Worm (Caenorhabditis elegans): ENCODE measurements around the gene ints-5.

Gene ints-5

DNA sequence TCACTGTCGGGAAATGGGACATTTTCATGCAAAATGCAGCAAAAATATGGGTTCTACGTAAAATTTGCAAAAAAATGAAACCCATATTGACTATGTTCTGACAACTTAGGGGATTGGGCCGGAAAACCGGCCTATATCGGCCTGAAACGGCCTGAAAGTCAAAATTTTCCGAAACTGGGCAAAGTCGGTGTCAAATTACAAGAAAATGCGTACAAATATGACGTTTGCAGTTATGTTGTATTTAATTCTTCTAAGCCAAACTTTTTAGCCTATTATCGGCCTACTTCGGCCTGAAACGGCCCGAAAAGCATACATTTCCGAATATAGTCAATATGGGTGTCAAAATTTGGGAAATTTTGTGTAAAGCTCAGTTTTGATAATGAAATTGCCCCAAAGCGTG is 21.9 kb upstream of the ints-5 start:
- TF ChIP-seq lin-11 (tag; optimal IDR thresholded peaks at IDR 0.05): no peak
- no peak for TF ChIP-seq dmd-4 (tag; optimal IDR thresholded peaks at IDR 0.05; ENCODE audit: borderline replicate concordance)
- no peak for TF ChIP-seq che-1 (tag; optimal IDR thresholded peaks at IDR 0.05)
- no peak for TF ChIP-seq pag-3 (tag; optimal IDR thresholded peaks at IDR 0.05; ENCODE audit: borderline replicate concordance)
- no peak for TF ChIP-seq ahr-1 (tag; optimal IDR thresholded peaks at IDR 0.05)

- TF ChIP-seq syd-9 (tag; optimal IDR thresholded peaks at IDR 0.05) (no peak), lin-11 (tag; optimal IDR thresholded peaks at IDR 0.05) (no peak), gmeb-2 (tag; optimal IDR thresholded peaks at IDR 0.05) (no peak), dmd-4 (tag; optimal IDR thresholded peaks at IDR 0.05; ENCODE audit: borderline replicate concordance) (no peak), pha-2 (tag; optimal IDR thresholded peaks at IDR 0.05) (no peak), Y22D7AL.16 (tag; optimal IDR thresholded peaks at IDR 0.05) (no peak), nhr-11 (tag; optimal IDR thresholded peaks at IDR 0.05) (no peak), ceh-24 (tag; optimal IDR thresholded peaks at IDR 0.05) (no peak), elt-2 (tag; optimal IDR thresholded peaks at IDR 0.05) (peak; percentile 71), tbx-2 (tag; optimal IDR thresholded peaks at IDR 0.05) (no peak), ahr-1 (tag; optimal IDR thresholded peaks at IDR 0.05) (no peak), pqm-1 (tag; optimal IDR thresholded peaks at IDR 0.05) (peak; percentile 2), hlh-15 (tag; optimal IDR thresholded peaks at IDR 0.05) (no peak)
Observed at ce11 chrV:18516496-18516895, 17.3 kb upstream of the ints-5 start, which contains the start of gene hmit-1.1. hmit-1.1 (plus strand) TSS chrV:18516789.

- TF ChIP-seq npax-4 (tag; optimal IDR thresholded peaks at IDR 0.05): no peak
- TF ChIP-seq odd-2 (tag; optimal IDR thresholded peaks at IDR 0.05): no peak
- no peak for TF ChIP-seq dve-1 (tag; optimal IDR thresholded peaks at IDR 0.05)
- no peak for TF ChIP-seq hlh-30 (tag; optimal IDR thresholded peaks at IDR 0.05; ENCODE audit: insufficient read depth)
- TF ChIP-seq gmeb-2 (tag; optimal IDR thresholded peaks at IDR 0.05): no peak
- no peak for TF ChIP-seq hlh-15 (tag; optimal IDR thresholded peaks at IDR 0.05)
- no peak for TF ChIP-seq zip-5 (tag; optimal IDR thresholded peaks at IDR 0.05)
- no peak for TF ChIP-seq dmd-4 (tag; optimal IDR thresholded peaks at IDR 0.05; ENCODE audit: borderline replicate concordance)
- no peak for TF ChIP-seq pag-3 (tag; optimal IDR thresholded peaks at IDR 0.05; ENCODE audit: borderline replicate concordance)
- no peak for TF ChIP-seq pha-2 (tag; optimal IDR thresholded peaks at IDR 0.05)
- no peak for TF ChIP-seq nfya-1 (tag; optimal IDR thresholded peaks at IDR 0.05)
- no peak for TF ChIP-seq hlh-13 (GFP tag; optimal IDR thresholded peaks at IDR 0.05)
- TF ChIP-seq unc-55 (GFP tag; optimal IDR thresholded peaks at IDR 0.05): no peak
- TF ChIP-seq rnt-1 (tag; optimal IDR thresholded peaks at IDR 0.05): no peak
- no peak for TF ChIP-seq nhr-232 (tag; optimal IDR thresholded peaks at IDR 0.05)
- TF ChIP-seq F13H6.1 (tag; optimal IDR thresholded peaks at IDR 0.05): no peak
- no peak for TF ChIP-seq fkh-10 (GFP tag; optimal IDR thresholded peaks at IDR 0.05)
- TF ChIP-seq C08G9.2 (tag; optimal IDR thresholded peaks at IDR 0.05): no peak
- TF ChIP-seq sdc-2 (tag; optimal IDR thresholded peaks at IDR 0.05): no peak
- no peak for TF ChIP-seq ama-1 (optimal IDR thresholded peaks at IDR 0.05)
Observed at ce11 chrV:18524460-18524859, 9.3 kb upstream of the ints-5 start, which contains the start of gene hmit-1.2. hmit-1.2 (plus strand) TSS chrV:18524760.

ce11 chrV:18536015-18536414 is 2.3 kb downstream of the ints-5 start:
- no peak for TF ChIP-seq ztf-16 (tag; optimal IDR thresholded peaks at IDR 0.05)
- no peak for TF ChIP-seq Y22D7AL.16 (tag; optimal IDR thresholded peaks at IDR 0.05)
- TF ChIP-seq pag-3 (tag; optimal IDR thresholded peaks at IDR 0.05; ENCODE audit: borderline replicate concordance): no peak
- no peak for TF ChIP-seq C08G9.2 (tag; optimal IDR thresholded peaks at IDR 0.05)

ce11 chrV:18553750-18554149 is 20.0 kb downstream of the ints-5 start, which contains the start of gene Y51A2D.8:
Y51A2D.8 (minus strand) TSS chrV:18553850.
- TF ChIP-seq ztf-16 (tag; optimal IDR thresholded peaks at IDR 0.05): no peak
- no peak for TF ChIP-seq ref-2 (tag; optimal IDR thresholded peaks at IDR 0.05)
- no peak for TF ChIP-seq Y22D7AL.16 (tag; optimal IDR thresholded peaks at IDR 0.05)
- no peak for TF ChIP-seq lin-11 (tag; optimal IDR thresholded peaks at IDR 0.05)
- TF ChIP-seq madf-2 (tag; optimal IDR thresholded peaks at IDR 0.05): no peak
- no peak for TF ChIP-seq C08G9.2 (tag; optimal IDR thresholded peaks at IDR 0.05)
- TF ChIP-seq mec-3 (tag; optimal IDR thresholded peaks at IDR 0.05; ENCODE audit: borderline replicate concordance): no peak
- no peak for TF ChIP-seq K09A11.1 (tag; optimal IDR thresholded peaks at IDR 0.05; ENCODE audit: insufficient read depth)
- no peak for TF ChIP-seq hlh-15 (tag; optimal IDR thresholded peaks at IDR 0.05)
- TF ChIP-seq nhr-232 (tag; optimal IDR thresholded peaks at IDR 0.05): no peak
- TF ChIP-seq sox-2 (GFP tag; IDR thresholded peaks at IDR 0.05): no peak
- no peak for TF ChIP-seq C38D4.7 (GFP tag; optimal IDR thresholded peaks at IDR 0.05)
- TF ChIP-seq ttx-3 (tag; optimal IDR thresholded peaks at IDR 0.05): no peak
- TF ChIP-seq ceh-22 (tag; optimal IDR thresholded peaks at IDR 0.05): no peak
- TF ChIP-seq ceh-9 (tag; optimal IDR thresholded peaks at IDR 0.05): no peak

All from whole organism, late embryonic.